Worm (Caenorhabditis elegans) whole organism, L3 larva: Measurements from ENCODE around the gene R186.8.

ENCODE experiments used
- ceh-82 ChIP-seq: fragments of 150-350 bp; optimal IDR thresholded peaks from 2 replicates; lab custom pipeline; 2014; ENCODE audit warnings: missing biosample characterization, missing genetic modification characterization
- daf-12 ChIP-seq: fragments of 150-350 bp; optimal IDR thresholded peaks from 2 replicates; lab custom pipeline; 2014; ENCODE audit warnings: missing biosample characterization, missing genetic modification reagents, missing genetic modification characterization
- egl-5 ChIP-seq: fragments of 150-350 bp; optimal IDR thresholded peaks from 2 replicates; lab custom pipeline; 2017; ENCODE audit warnings: missing biosample characterization, missing genetic modification reagents, missing genetic modification characterization, inconsistent platforms
- elt-2 ChIP-seq: sonication (generic microtip); optimal IDR thresholded peaks from 2 replicates; lab custom pipeline; 2016; ENCODE audit warnings: missing genetic modification reagents, mild to moderate bottlenecking, missing genetic modification characterization, missing compliant biosample characterization
- fkh-10 ChIP-seq: sonication (generic microtip); optimal IDR thresholded peaks from 2 replicates; lab custom pipeline; 2017; ENCODE audit warnings: missing biosample characterization, missing genetic modification reagents, missing genetic modification characterization
- lin-39 ChIP-seq: fragments of 150-350 bp; optimal IDR thresholded peaks from 2 replicates; lab custom pipeline; 2018; ENCODE audit warnings: missing biosample characterization, missing genetic modification reagents, missing genetic modification characterization
- mml-1 ChIP-seq: fragments of 150-350 bp; sonication (generic microtip); optimal IDR thresholded peaks from 3 replicates; lab custom pipeline; 2014; ENCODE audit warnings: missing biosample characterization, missing genetic modification characterization
- nhr-12 ChIP-seq: fragments of 150-350 bp; optimal IDR thresholded peaks from 2 replicates; lab custom pipeline; 2014; ENCODE audit warnings: missing biosample characterization, missing genetic modification characterization
- nhr-25 ChIP-seq: sonication (generic microtip); optimal IDR thresholded peaks from 2 replicates; lab custom pipeline; 2017; ENCODE audit warnings: missing biosample characterization, missing genetic modification characterization
- nhr-67 ChIP-seq: fragments of 150-350 bp; optimal IDR thresholded peaks from 2 replicates; lab custom pipeline; 2014; ENCODE audit warnings: missing biosample characterization, missing genetic modification characterization
- pha-4 ChIP-seq: fragments of 150-350 bp; optimal IDR thresholded peaks from 2 replicates; lab custom pipeline; 2014; ENCODE audit warnings: missing biosample characterization, missing genetic modification reagents, missing genetic modification characterization
- pqm-1 ChIP-seq: fragments of 150-350 bp; optimal IDR thresholded peaks from 2 replicates; lab custom pipeline; 2017; ENCODE audit warnings: missing biosample characterization, missing genetic modification characterization, inconsistent platforms
- unc-62 ChIP-seq: fragments of 150-350 bp; sonication (generic microtip); optimal IDR thresholded peaks from 4 replicates; lab custom pipeline; 2014; ENCODE audit warnings: missing biosample characterization, missing genetic modification reagents, missing genetic modification characterization
- zag-1 ChIP-seq: fragments of 150-350 bp; optimal IDR thresholded peaks from 2 replicates; lab custom pipeline; 2014; ENCODE audit warnings: missing biosample characterization, missing genetic modification characterization

Gene R186.8

DNA sequence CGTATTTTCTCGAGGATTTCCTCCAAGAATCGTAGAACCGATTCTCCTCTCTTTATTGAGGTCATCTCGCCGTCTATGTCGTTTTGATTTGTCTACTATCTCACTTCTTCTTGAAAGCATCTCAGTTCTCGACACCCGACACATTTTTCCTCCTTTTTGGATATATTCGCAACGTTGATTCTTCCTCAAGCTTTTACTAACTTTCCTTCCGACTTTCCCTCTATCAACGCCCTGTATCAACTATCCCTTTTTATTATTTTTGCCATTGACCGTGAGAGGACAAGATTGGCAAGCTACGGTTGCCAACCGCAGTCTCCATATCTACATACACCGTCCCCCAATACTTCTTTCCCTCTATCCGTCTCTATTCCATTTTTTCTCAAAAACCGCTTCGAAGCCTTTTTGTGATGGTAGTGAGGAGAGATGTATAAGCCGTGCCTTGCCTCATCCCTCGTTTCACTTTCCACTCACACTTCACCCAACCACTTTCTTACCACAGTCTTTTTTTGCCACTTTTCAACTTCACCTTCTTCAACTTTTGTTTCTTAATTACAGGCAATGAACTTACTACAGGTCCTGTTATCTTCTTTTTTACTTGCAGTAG lies 38.8 kb downstream of the R186.8 start, which contains the start of gene T16G1.2:
T16G1.2 (plus strand) TSS at position 554 of the 604 bp plus-strand sequence.
- TF ChIP-seq egl-5 (tag; lab: Kevin White, UChicago): no peak
- TF ChIP-seq nhr-25 (tag; lab: Kevin White, UChicago): peak; percentile 8
- TF ChIP-seq nhr-12 (tag; lab: Kevin White, UChicago): no peak
- TF ChIP-seq nhr-67 (tag; lab: Kevin White, UChicago): no peak
- TF ChIP-seq fkh-10 (GFP tag; lab: Kevin White, UChicago): no peak
- no peak for TF ChIP-seq ceh-82 (tag; lab: Kevin White, UChicago)

DNA sequence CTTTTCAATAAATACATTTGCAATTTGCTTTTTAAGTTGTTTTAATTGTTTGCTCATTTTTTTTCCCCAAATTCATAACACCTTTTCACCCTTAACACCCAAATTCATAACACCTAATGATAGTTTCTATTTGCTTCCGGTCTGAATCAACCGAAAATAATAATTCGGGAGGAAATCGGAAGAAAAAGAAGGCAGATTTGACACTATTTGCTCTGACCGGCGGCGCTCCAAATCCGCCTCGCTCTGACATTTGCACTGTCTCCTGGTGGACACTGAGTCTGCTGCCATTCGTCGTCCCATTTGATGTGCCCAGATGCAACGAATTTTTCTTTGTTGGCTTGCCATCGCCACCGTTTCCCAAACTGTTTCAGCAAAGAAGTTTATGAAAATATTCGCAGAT lies 43.7 kb downstream of the R186.8 start, which contains the start of gene pqn-67:
pqn-67 (plus strand) TSS at position 301 of the 400 bp plus-strand sequence.
- peak; percentile 22 for TF ChIP-seq elt-2
- no peak for TF ChIP-seq unc-62 (GFP tag; lab: Kevin White, UChicago)
- no peak for TF ChIP-seq zag-1 (tag; lab: Kevin White, UChicago)

DNA sequence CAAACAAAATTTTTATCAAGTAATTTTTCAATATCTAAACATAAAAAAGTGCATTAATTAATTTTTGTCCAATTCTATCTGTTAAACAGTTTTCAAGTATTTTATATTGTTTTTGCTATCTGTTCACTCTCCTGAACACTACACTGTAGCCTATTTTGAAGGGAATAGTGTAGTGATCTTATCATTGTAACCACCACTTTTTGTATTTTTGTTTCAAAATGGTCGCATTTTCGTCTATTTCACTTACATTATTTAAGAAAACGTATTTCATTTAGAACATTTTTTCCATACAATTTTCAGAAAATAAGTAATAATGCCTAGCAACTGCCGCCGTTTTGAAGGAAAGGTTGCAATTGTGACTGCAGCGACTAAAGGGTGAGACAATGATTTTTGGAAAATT lies 45.5 kb downstream of the R186.8 start, which contains the start of gene dhrs-4:
dhrs-4 (plus strand) TSS at position 301 of the 400 bp plus-strand sequence.
- TF ChIP-seq lin-39 (tag; lab: Kevin White, UChicago): no peak
- peak; percentile 6 for TF ChIP-seq elt-2
- peak; percentile 10 for TF ChIP-seq pqm-1 (tag; lab: Kevin White, UChicago)

DNA sequence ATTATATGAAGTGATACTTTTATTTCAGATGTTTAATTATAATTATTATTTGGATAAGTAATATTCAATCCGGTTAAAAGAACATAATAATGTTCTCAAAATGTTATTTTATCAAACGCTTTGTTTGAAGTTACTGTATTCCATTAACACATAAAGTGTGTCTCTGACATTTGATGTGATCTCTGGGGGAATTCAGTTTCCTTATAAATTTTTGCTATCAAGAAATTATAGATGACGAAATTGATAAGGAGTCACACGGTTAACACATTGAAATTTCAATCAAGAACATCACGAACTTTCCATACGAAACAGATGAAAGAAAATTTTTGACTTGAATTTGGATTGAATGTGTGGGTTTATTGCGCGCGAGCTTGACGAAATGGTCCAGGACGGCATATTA lies 46.1 kb downstream of the R186.8 start:
- TF ChIP-seq pqm-1 (tag; lab: Kevin White, UChicago): peak; percentile 76
- TF ChIP-seq elt-2: peak; percentile 88
- TF ChIP-seq mml-1 (tag; lab: Kevin White, UChicago): no peak
- peak; percentile 68 for TF ChIP-seq pha-4 (tag; lab: Kevin White, UChicago)
- TF ChIP-seq, all 47 proteins: peak for 3

DNA sequence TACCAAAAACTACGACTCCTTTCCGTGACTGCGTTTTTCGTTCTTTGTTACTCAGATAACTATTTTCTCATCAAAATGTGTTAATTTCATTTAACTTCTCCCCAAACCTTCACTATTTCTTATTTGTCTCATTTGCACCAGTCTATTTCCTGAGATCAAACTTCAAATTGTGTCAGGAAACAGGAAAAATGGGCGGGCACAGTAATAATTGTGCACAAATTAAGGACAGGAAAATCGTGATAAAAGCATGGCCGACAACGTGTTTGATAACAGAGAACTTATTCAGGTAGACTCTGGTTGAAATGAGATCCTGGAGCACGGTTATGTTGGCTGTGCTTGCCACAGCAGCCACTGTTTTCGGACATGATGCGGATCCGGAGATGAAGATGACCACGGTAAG lies 48.1 kb downstream of the R186.8 start, which contains the start of gene lipl-1:
lipl-1 (plus strand) TSS at position 282 of the 400 bp plus-strand sequence.
- TF ChIP-seq pha-4 (tag; lab: Kevin White, UChicago) (no peak), daf-12 (tag; lab: Kevin White, UChicago) (no peak), elt-2 (peak; percentile 41), pqm-1 (tag; lab: Kevin White, UChicago) (peak; percentile 18)
